Fruit fly (Drosophila melanogaster): ENCODE results near the gene Tpi.
A peak's percentile ranks its signal among the peaks of the same experiment; 100 is the strongest.

Tpi gene

dm6 chr3R:30110959-30111358 is 23.4 kb downstream of the Tpi start:
- TF ChIP-seq CG14655 (GFP tag; optimal IDR thresholded peaks at IDR 0.05) = no peak
- TF ChIP-seq Ets98B (GFP tag; IDR thresholded peaks at IDR 0.05) = no peak
- no peak for TF ChIP-seq CG12605 (GFP tag; IDR thresholded peaks at IDR 0.05)
- TF ChIP-seq CG10348 (GFP tag; IDR thresholded peaks at IDR 0.05) = no peak
- no peak for TF ChIP-seq CG13204 (GFP tag; optimal IDR thresholded peaks at IDR 0.05)
- TF ChIP-seq CG15710 (tag; optimal IDR thresholded peaks at IDR 0.05) = no peak

dm6 chr3R:30109380-30109779 is 25.0 kb downstream of the Tpi start:
- TF ChIP-seq EcR (GFP tag; optimal IDR thresholded peaks at IDR 0.05) (no peak), CG12605 (GFP tag; IDR thresholded peaks at IDR 0.05) (no peak), Pif1A (GFP tag; optimal IDR thresholded peaks at IDR 0.05) (no peak), CG34367 (tag; optimal IDR thresholded peaks at IDR 0.05) (no peak), CG4496 (GFP tag; IDR thresholded peaks at IDR 0.05) (no peak), Ets98B (GFP tag; IDR thresholded peaks at IDR 0.05) (no peak), CG8159 (tag; optimal IDR thresholded peaks at IDR 0.05) (no peak), gl (tag; optimal IDR thresholded peaks at IDR 0.05) (no peak), fd96Ca (GFP tag; IDR thresholded peaks at IDR 0.05) (no peak), CG17806 (tag; optimal IDR thresholded peaks at IDR 0.05) (no peak)

- TF ChIP-seq CG14655 (GFP tag; optimal IDR thresholded peaks at IDR 0.05) (no peak), D1 (tag; optimal IDR thresholded peaks at IDR 0.05) (no peak), fd96Ca (GFP tag; IDR thresholded peaks at IDR 0.05) (no peak), CG34367 (tag; optimal IDR thresholded peaks at IDR 0.05) (no peak), CG10348 (GFP tag; IDR thresholded peaks at IDR 0.05) (no peak), CG32121 (GFP tag; IDR thresholded peaks at IDR 0.05) (no peak), Pif1B (GFP tag; optimal IDR thresholded peaks at IDR 0.05) (no peak), CG9948 (tag; optimal IDR thresholded peaks at IDR 0.05) (no peak), Ets98B (GFP tag; IDR thresholded peaks at IDR 0.05) (no peak), EcR (GFP tag; optimal IDR thresholded peaks at IDR 0.05) (no peak)
Measured at dm6 chr3R:30108639-30109038, 25.8 kb downstream of the Tpi start.

dm6 chr3R:30107718-30108117 is 26.7 kb downstream of the Tpi start:
- TF ChIP-seq Pif1B (GFP tag; optimal IDR thresholded peaks at IDR 0.05) (no peak), CG14655 (GFP tag; optimal IDR thresholded peaks at IDR 0.05) (no peak), fd96Ca (GFP tag; IDR thresholded peaks at IDR 0.05) (no peak)

- no peak for TF ChIP-seq CG32121 (GFP tag; IDR thresholded peaks at IDR 0.05)
- no peak for TF ChIP-seq CG13204 (GFP tag; optimal IDR thresholded peaks at IDR 0.05)
- TF ChIP-seq CG17806 (tag; optimal IDR thresholded peaks at IDR 0.05) = no peak
- no peak for TF ChIP-seq Snoo (tag; optimal IDR thresholded peaks at IDR 0.05)
- TF ChIP-seq rn (GFP tag; IDR thresholded peaks at IDR 0.05) = no peak
Measured at dm6 chr3R:30106562-30106961, 27.8 kb downstream of the Tpi start.

- TF ChIP-seq Snoo (tag; optimal IDR thresholded peaks at IDR 0.05) = no peak
- TF ChIP-seq CG17806 (tag; optimal IDR thresholded peaks at IDR 0.05) = no peak
- TF ChIP-seq gl (tag; optimal IDR thresholded peaks at IDR 0.05) = no peak
- TF ChIP-seq rn (GFP tag; IDR thresholded peaks at IDR 0.05) = no peak
- TF ChIP-seq CG8301 (tag; optimal IDR thresholded peaks at IDR 0.05) = no peak
- no peak for TF ChIP-seq EcR (GFP tag; optimal IDR thresholded peaks at IDR 0.05)
- no peak for TF ChIP-seq CG8159 (tag; optimal IDR thresholded peaks at IDR 0.05)
Measured at dm6 chr3R:30105808-30106207, 28.6 kb downstream of the Tpi start.

- TF ChIP-seq CG14655 (GFP tag; optimal IDR thresholded peaks at IDR 0.05) = no peak
- no peak for TF ChIP-seq gl (tag; optimal IDR thresholded peaks at IDR 0.05)
- TF ChIP-seq CG9948 (tag; optimal IDR thresholded peaks at IDR 0.05) = no peak
- peak; percentile 50 for TF ChIP-seq EcR (GFP tag; optimal IDR thresholded peaks at IDR 0.05)
- TF ChIP-seq CG34367 (tag; optimal IDR thresholded peaks at IDR 0.05) = no peak
Measured at dm6 chr3R:30104912-30105510, 29.4 kb downstream of the Tpi start.

dm6 chr3R:30102806-30103619 is 31.4 kb downstream of the Tpi start:
- TF ChIP-seq Snoo (tag; optimal IDR thresholded peaks at IDR 0.05) (no peak), fd96Ca (GFP tag; IDR thresholded peaks at IDR 0.05) (peak; percentile 17; the same call in 1 of the 3 replicates), CG32121 (GFP tag; IDR thresholded peaks at IDR 0.05) (0 out of 2 replicates have a peak, but pooled peaks have one; percentile 20), CG15710 (tag; optimal IDR thresholded peaks at IDR 0.05) (no peak), Ets98B (GFP tag; IDR thresholded peaks at IDR 0.05) (no peak), CG13204 (GFP tag; optimal IDR thresholded peaks at IDR 0.05) (peak; percentile 31), CG17806 (tag; optimal IDR thresholded peaks at IDR 0.05) (no peak), CG9948 (tag; optimal IDR thresholded peaks at IDR 0.05) (no peak), CG14655 (GFP tag; optimal IDR thresholded peaks at IDR 0.05) (peak; percentile 1), CG8301 (tag; optimal IDR thresholded peaks at IDR 0.05) (no peak), CG34367 (tag; optimal IDR thresholded peaks at IDR 0.05) (no peak), rn (GFP tag; IDR thresholded peaks at IDR 0.05) (no peak), EcR (GFP tag; optimal IDR thresholded peaks at IDR 0.05) (peak; percentile 63), CG4496 (GFP tag; IDR thresholded peaks at IDR 0.05) (no peak; the same call in 2 of the 3 replicates), CG8159 (tag; optimal IDR thresholded peaks at IDR 0.05) (no peak), gl (tag; optimal IDR thresholded peaks at IDR 0.05) (no peak), Pif1A (GFP tag; optimal IDR thresholded peaks at IDR 0.05) (no peak), CG10348 (GFP tag; IDR thresholded peaks at IDR 0.05) (no peak)
